Worm (Caenorhabditis elegans): Measurements from ENCODE around the gene K08E4.8.

Gene K08E4.8

ce11 chrIV:12032383-12032782, 28.7 kb downstream of the K08E4.8 start (continued):
- TF ChIP-seq dmd-6 (GFP tag; IDR thresholded peaks at IDR 0.05): peak; percentile 99
- TF ChIP-seq unc-39 (tag; optimal IDR thresholded peaks at IDR 0.05): no peak
- peak; percentile 87 for TF ChIP-seq nhr-102 (tag; optimal IDR thresholded peaks at IDR 0.05)
- no peak for TF ChIP-seq ceh-82 (tag; optimal IDR thresholded peaks at IDR 0.05)
- TF ChIP-seq hlh-11 (tag; optimal IDR thresholded peaks at IDR 0.05): peak; percentile 100
- peak; percentile 89 for TF ChIP-seq nhr-28 (tag; optimal IDR thresholded peaks at IDR 0.05)
- TF ChIP-seq mep-1 (tag; optimal IDR thresholded peaks at IDR 0.05): peak; percentile 94
- no peak for TF ChIP-seq Y5F2A.4 (GFP tag; optimal IDR thresholded peaks at IDR 0.05)
- peak; percentile 65 for TF ChIP-seq zip-2 (tag; optimal IDR thresholded peaks at IDR 0.05)
- TF ChIP-seq ceh-62 (tag; optimal IDR thresholded peaks at IDR 0.05): no peak
- TF ChIP-seq skn-1 (tag; optimal IDR thresholded peaks at IDR 0.05): peak; percentile 56
- TF ChIP-seq lim-7 (GFP tag; IDR thresholded peaks at IDR 0.05): 0 out of 2 replicates have a peak, but pooled peaks have one; percentile 15
- TF ChIP-seq tra-1 (GFP tag; IDR thresholded peaks at IDR 0.05): peak; percentile 84; the same call in 1 of the 2 replicates
- no peak for TF ChIP-seq attf-4 (tag; optimal IDR thresholded peaks at IDR 0.05)
- peak; percentile 66; the same call in 1 of the 2 replicates for TF ChIP-seq nhr-42 (GFP tag; IDR thresholded peaks at IDR 0.05)
- TF ChIP-seq lin-15B (tag; optimal IDR thresholded peaks at IDR 0.05): no peak
- TF ChIP-seq Y48G9A.11 (GFP tag; IDR thresholded peaks at IDR 0.05): no peak
- TF ChIP-seq zfp-2 (tag; optimal IDR thresholded peaks at IDR 0.05): no peak
- TF ChIP-seq ztf-11 (tag; optimal IDR thresholded peaks at IDR 0.05): no peak
- peak; percentile 62 for TF ChIP-seq set-16 (GFP tag; IDR thresholded peaks at IDR 0.05)
- TF ChIP-seq madf-5 (GFP tag; IDR thresholded peaks at IDR 0.05): no peak
- no peak; the same call in 1 of the 2 replicates for TF ChIP-seq vab-7 (GFP tag; IDR thresholded peaks at IDR 0.05)
- TF ChIP-seq gei-8 (GFP tag; optimal IDR thresholded peaks at IDR 0.05): peak; percentile 83
- peak; percentile 49 for TF ChIP-seq sdz-12 (GFP tag; optimal IDR thresholded peaks at IDR 0.05)
- TF ChIP-seq zip-11 (GFP tag; IDR thresholded peaks at IDR 0.05): no peak
- TF ChIP-seq cey-2 (tag; optimal IDR thresholded peaks at IDR 0.05; ENCODE audit: borderline replicate concordance, insufficient read depth): peak; percentile 33
- TF ChIP-seq php-3 (GFP tag; IDR thresholded peaks at IDR 0.05): peak; percentile 77
- no peak for TF ChIP-seq daf-19 (GFP tag; conservative IDR thresholded peaks at IDR 0.05)
- peak; percentile 90 for TF ChIP-seq T26A8.4 (GFP tag; IDR thresholded peaks at IDR 0.05)
- TF ChIP-seq lin-39 (tag; optimal IDR thresholded peaks at IDR 0.05): no peak
- no peak; the same call in 1 of the 2 replicates for TF ChIP-seq D1046.2 (GFP tag; IDR thresholded peaks at IDR 0.05)
- peak; percentile 42 for TF ChIP-seq F10B5.3 (tag; optimal IDR thresholded peaks at IDR 0.05)
- TF ChIP-seq zag-1 (tag; optimal IDR thresholded peaks at IDR 0.05): no peak
- TF ChIP-seq egl-27 (tag; optimal IDR thresholded peaks at IDR 0.05): no peak
- no peak for TF ChIP-seq tag-97 (GFP tag; IDR thresholded peaks at IDR 0.05)
- TF ChIP-seq nhr-10 (tag; optimal IDR thresholded peaks at IDR 0.05): peak; percentile 93
- TF ChIP-seq mdt-29 (GFP tag; IDR thresholded peaks at IDR 0.05): peak; percentile 88
- no peak for TF ChIP-seq aly-2 (tag; optimal IDR thresholded peaks at IDR 0.05)
- peak; percentile 95 for TF ChIP-seq pqm-1 (tag; optimal IDR thresholded peaks at IDR 0.05)
- peak; percentile 79 for TF ChIP-seq nhr-77 (tag; optimal IDR thresholded peaks at IDR 0.05)
- no peak for TF ChIP-seq snpc-1.2 (GFP tag; IDR thresholded peaks at IDR 0.05)
- TF ChIP-seq nhr-237 (tag; optimal IDR thresholded peaks at IDR 0.05): no peak
- TF ChIP-seq nhr-11 (tag; optimal IDR thresholded peaks at IDR 0.05): peak; percentile 91
- TF ChIP-seq lin-1 (GFP tag; IDR thresholded peaks at IDR 0.05): peak; percentile 48; the same call in 1 of the 2 replicates
- peak; percentile 26; the same call in 1 of the 2 replicates for TF ChIP-seq ctbp-1 (GFP tag; IDR thresholded peaks at IDR 0.05)
- TF ChIP-seq T20F7.1 (GFP tag; optimal IDR thresholded peaks at IDR 0.05): peak; percentile 81
- TF ChIP-seq spr-1 (tag; optimal IDR thresholded peaks at IDR 0.05): peak; percentile 67
- peak; percentile 57; the same call in 1 of the 2 replicates for TF ChIP-seq pha-4 (GFP tag; IDR thresholded peaks at IDR 0.05)
- TF ChIP-seq pha-4 (tag; optimal IDR thresholded peaks at IDR 0.05): no peak
- peak; percentile 90 for TF ChIP-seq ztf-7 (tag; optimal IDR thresholded peaks at IDR 0.05)
- TF ChIP-seq hif-1 (tag; optimal IDR thresholded peaks at IDR 0.05): peak in 1 of 2 experiments; percentile 79
- no peak for TF ChIP-seq ZK337.2 (GFP tag; IDR thresholded peaks at IDR 0.05)
- peak; percentile 91 for TF ChIP-seq mxl-3 (GFP tag; optimal IDR thresholded peaks at IDR 0.05)
